Worm (Caenorhabditis elegans) whole organism, L3 larva: Measurements from ENCODE around the gene H03G16.6.

Source experiments
- R02D3.7 ChIP-seq: fragments of 150-350 bp; optimal IDR thresholded peaks from 2 replicates; lab custom pipeline; 2014; ENCODE audit warnings: missing biosample characterization, missing genetic modification characterization
- ama-1 ChIP-seq: fragments of 150-350 bp; optimal IDR thresholded peaks from 2 replicates; lab custom pipeline; 2018
- ceh-82 ChIP-seq: fragments of 150-350 bp; optimal IDR thresholded peaks from 2 replicates; lab custom pipeline; 2014; ENCODE audit warnings: missing biosample characterization, missing genetic modification characterization
- elt-3 ChIP-seq, 3 experiments: fragments of 150-350 bp in 1 of 3; sonication (generic microtip) in 2 of 3; optimal IDR thresholded peaks; 2 replicates in 2 of 3; 4 replicates in 1 of 3; lab custom pipeline; 2014 to 2017; ENCODE audit warnings: missing biosample characterization in 3 of 3, missing genetic modification characterization in 3 of 3
- fkh-10 ChIP-seq: sonication (generic microtip); optimal IDR thresholded peaks from 2 replicates; lab custom pipeline; 2017; ENCODE audit warnings: missing biosample characterization, missing genetic modification reagents, missing genetic modification characterization
- fos-1 ChIP-seq: fragments of 150-350 bp; optimal IDR thresholded peaks from 2 replicates; lab custom pipeline; 2014; ENCODE audit warnings: missing biosample characterization, missing genetic modification characterization
- nhr-67 ChIP-seq: fragments of 150-350 bp; optimal IDR thresholded peaks from 2 replicates; lab custom pipeline; 2014; ENCODE audit warnings: missing biosample characterization, missing genetic modification characterization
- nhr-77 ChIP-seq: fragments of 150-350 bp; optimal IDR thresholded peaks from 2 replicates; lab custom pipeline; 2014; ENCODE audit warnings: missing biosample characterization, missing genetic modification characterization
- pha-4 ChIP-seq: fragments of 150-350 bp; optimal IDR thresholded peaks from 2 replicates; lab custom pipeline; 2014; ENCODE audit warnings: missing biosample characterization, missing genetic modification reagents, missing genetic modification characterization
- sea-2 ChIP-seq: fragments of 150-350 bp; sonication (generic microtip); optimal IDR thresholded peaks from 4 replicates; lab custom pipeline; 2014; ENCODE audit warnings: missing biosample characterization, missing genetic modification reagents, missing genetic modification characterization
- unc-62 ChIP-seq: fragments of 150-350 bp; sonication (generic microtip); optimal IDR thresholded peaks from 4 replicates; lab custom pipeline; 2014; ENCODE audit warnings: missing biosample characterization, missing genetic modification reagents, missing genetic modification characterization
- zag-1 ChIP-seq: fragments of 150-350 bp; optimal IDR thresholded peaks from 2 replicates; lab custom pipeline; 2014; ENCODE audit warnings: missing biosample characterization, missing genetic modification characterization

ce11 chrX:15013941-15014453 lies 38.5 kb upstream of the H03G16.6 start:
- no peak for TF ChIP-seq fkh-10
- TF ChIP-seq fos-1 (tag; lab: Kevin White, UChicago): no peak
- no peak for TF ChIP-seq R02D3.7 (tag; lab: Kevin White, UChicago)
- no peak for TF ChIP-seq zag-1 (tag; lab: Kevin White, UChicago)
- no peak for TF ChIP-seq ama-1 (lab: Kevin White, UChicago)
- TF ChIP-seq nhr-67 (tag; lab: Kevin White, UChicago): no peak
- TF ChIP-seq unc-62 (GFP tag; lab: Kevin White, UChicago): no peak
- TF ChIP-seq elt-3 (tag; optimal IDR thresholded peaks at IDR 0.05; lab: Kevin White, UChicago): no peak
- no peak for TF ChIP-seq ceh-82
- no peak for TF ChIP-seq nhr-77
- no peak for TF ChIP-seq sea-2 (GFP tag; lab: Kevin White, UChicago)
- no peak for TF ChIP-seq pha-4
